Worm (Caenorhabditis elegans) whole organism, mixed stage, embryonic: Measurements from ENCODE around the gene arrd-22.

Experiments used
- ceh-39 ChIP-seq: fragments of 150-350 bp; optimal IDR thresholded peaks from 2 replicates; lab custom pipeline; 2014; ENCODE audit warnings: missing biosample characterization, missing genetic modification characterization
- lin-13 ChIP-seq: fragments of 150-350 bp; optimal IDR thresholded peaks from 2 replicates; lab custom pipeline; 2014; ENCODE audit warnings: missing biosample characterization, missing genetic modification characterization
- lsy-2 ChIP-seq: fragments of 150-350 bp; optimal IDR thresholded peaks from 2 replicates; lab custom pipeline; 2014; ENCODE audit warnings: missing biosample characterization, missing genetic modification characterization
- pha-4 ChIP-seq: fragments of 150-350 bp; optimal IDR thresholded peaks from 2 replicates; lab custom pipeline; 2018; ENCODE audit warnings: missing biosample characterization, missing genetic modification reagents, missing genetic modification characterization
- unc-62 ChIP-seq: fragments of 150-350 bp; optimal IDR thresholded peaks from 2 replicates; lab custom pipeline; 2014; ENCODE audit warnings: missing biosample characterization, missing genetic modification reagents, missing genetic modification characterization

DNA sequence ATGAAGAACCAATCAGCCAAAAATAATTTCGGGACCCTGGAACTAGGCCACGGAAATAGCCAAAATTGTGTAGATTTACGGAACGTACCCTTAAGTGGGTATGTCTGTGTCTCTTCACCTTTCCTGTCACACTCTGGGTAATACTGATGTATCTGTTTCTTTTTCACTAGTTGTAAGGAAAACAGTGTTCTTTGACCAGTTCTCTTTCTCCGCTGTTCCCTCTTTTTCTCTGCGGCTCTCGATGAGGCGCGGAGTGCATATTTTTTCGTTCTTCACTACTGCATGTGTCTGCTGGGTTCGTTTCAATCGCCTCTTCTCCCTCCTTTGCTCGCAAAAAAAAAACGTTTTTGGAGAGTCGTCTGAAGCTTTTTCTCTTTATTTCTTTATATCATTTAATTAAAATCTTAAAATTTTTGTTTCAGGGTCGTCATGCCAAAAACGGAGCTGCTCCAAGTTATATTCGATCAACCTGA lies at the start of gene arrd-22:
- TF ChIP-seq lin-13 (tag; lab: Kevin White, UChicago): no peak
- no peak for TF ChIP-seq unc-62 (GFP tag; lab: Kevin White, UChicago)
- no peak for TF ChIP-seq ceh-39 (tag; lab: Kevin White, UChicago)
- TF ChIP-seq lsy-2 (tag; lab: Kevin White, UChicago): no peak
- TF ChIP-seq pha-4 (tag; lab: Kevin White, UChicago): no peak
